Fruit fly (Drosophila melanogaster) whole organism, wandering third instar larva: ENCODE data around the gene Hsp67Ba.

Source experiments
- Dif ChIP-seq: fragments of 200-275, 200-300 bp; sonication (Bioruptor generic); optimal IDR thresholded peaks from 2 replicates; lab custom pipeline; 2018; ENCODE audit warnings: missing biosample characterization, missing genetic modification characterization; ENCODE audit not compliant: partially characterized antibody
- Hr78 ChIP-seq: fragments of >200 bp; optimal IDR thresholded peaks from 2 replicates; lab custom pipeline; 2017; ENCODE audit warnings: missing biosample characterization, missing genetic modification characterization
- Hr83 ChIP-seq: fragments of 200-300 bp; sonication (Bioruptor generic); optimal IDR thresholded peaks from 2 replicates; lab custom pipeline; 2016; ENCODE audit warnings: missing biosample characterization, mild to moderate bottlenecking, missing genetic modification characterization, moderate library complexity; ENCODE audit not compliant: poor library complexity, severe bottlenecking
- br ChIP-seq: fragments of 200-800 bp; sonication (Bioruptor generic); optimal IDR thresholded peaks from 2 replicates; lab custom pipeline; 2016; ENCODE audit warnings: missing biosample characterization, missing genetic modification characterization
- lola ChIP-seq: fragments of >200 bp; optimal IDR thresholded peaks from 2 replicates; lab custom pipeline; 2017; ENCODE audit warnings: missing biosample characterization, missing genetic modification characterization
- usp ChIP-seq: fragments of >200 bp; optimal IDR thresholded peaks from 2 replicates; lab custom pipeline; 2017; ENCODE audit warnings: missing biosample characterization, missing genetic modification characterization

DNA sequence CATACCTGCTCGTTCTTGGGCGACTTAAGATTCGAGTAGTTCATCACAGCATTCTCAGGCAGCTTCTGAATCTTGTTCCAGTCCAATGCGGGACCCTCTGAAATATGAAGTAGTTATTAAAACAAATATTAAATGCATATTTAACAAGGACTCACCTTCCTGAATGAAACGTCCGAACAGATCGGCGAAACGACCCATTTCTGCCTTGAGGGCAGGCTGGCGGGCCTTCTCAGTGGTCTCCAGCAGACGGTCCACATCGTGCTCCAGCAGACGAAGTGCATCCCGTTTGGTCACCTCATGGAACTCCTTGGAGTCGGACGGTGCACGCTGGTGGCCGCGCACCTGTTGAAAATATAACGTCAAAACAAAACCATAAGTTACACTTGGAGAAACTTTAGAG, 25.6 kb downstream of the Hsp67Ba start, which contains the start of gene CG32040:
- TF ChIP-seq lola (GFP tag; lab: Kevin White, UChicago) (no peak), br (no peak), Hr78 (GFP tag; lab: Kevin White, UChicago) (no peak), usp (GFP tag; lab: Kevin White, UChicago) (no peak), Dif (GFP tag; lab: Kevin White, UChicago) (no peak), Hr83 (GFP tag; lab: Kevin White, UChicago) (no peak)
